Fruit fly (Drosophila melanogaster): Measurements from ENCODE around the gene escl.

Gene escl

dm6 chr2L:12002922-12003791, 12.4 kb downstream of the escl start (continued):
- TF ChIP-seq caup (GFP tag; optimal IDR thresholded peaks at IDR 0.05; ENCODE audit: severe bottlenecking) (no peak), lmd (GFP tag; IDR thresholded peaks at IDR 0.05) (no peak), Sin3A (optimal IDR thresholded peaks at IDR 0.05) (no peak), Sry-β (GFP tag; optimal IDR thresholded peaks at IDR 0.05) (no peak), CG14667 (GFP tag; IDR thresholded peaks at IDR 0.05) (no peak), wdn (GFP tag; IDR thresholded peaks at IDR 0.05) (no peak), MBD-R2 (GFP tag; IDR thresholded peaks at IDR 0.05) (no peak), CG12942 (GFP tag; optimal IDR thresholded peaks at IDR 0.05) (no peak), Abd-B (GFP tag; optimal IDR thresholded peaks at IDR 0.05) (no peak), CG9817 (tag; optimal IDR thresholded peaks at IDR 0.05) (peak; percentile 11), TFAM (GFP tag; optimal IDR thresholded peaks at IDR 0.05) (no peak), sens-2 (GFP tag; IDR thresholded peaks at IDR 0.05) (no peak), zen2 (GFP tag; IDR thresholded peaks at IDR 0.05; ENCODE audit: partially characterized antibody) (no peak), Lpt (GFP tag; optimal IDR thresholded peaks at IDR 0.05) (no peak), CG6654 (GFP tag; optimal IDR thresholded peaks at IDR 0.05) (no peak), Blimp-1 (GFP tag; optimal IDR thresholded peaks at IDR 0.05) (no peak), CG1233 (GFP tag; optimal IDR thresholded peaks at IDR 0.05) (peak; percentile 27), ranshi (GFP tag; IDR thresholded peaks at IDR 0.05) (no peak), CG9437 (GFP tag; optimal IDR thresholded peaks at IDR 0.05) (peak; percentile 32), bbx (GFP tag; IDR thresholded peaks at IDR 0.05; ENCODE audit: partially characterized antibody) (no peak), run (tag; optimal IDR thresholded peaks at IDR 0.05) (peak; percentile 28), BtbVII (GFP tag; optimal IDR thresholded peaks at IDR 0.05) (no peak), ara (GFP tag; IDR thresholded peaks at IDR 0.05) (no peak), CG10431 (GFP tag; optimal IDR thresholded peaks at IDR 0.05) (peak; percentile 97), Hr51 (GFP tag; optimal IDR thresholded peaks at IDR 0.05) (peak in 1 of 2 experiments; percentile 51), CG2875 (GFP tag; optimal IDR thresholded peaks at IDR 0.05) (no peak), CG10209 (GFP tag; optimal IDR thresholded peaks at IDR 0.05) (peak; percentile 39), al (GFP tag; IDR thresholded peaks at IDR 0.05) (no peak), cg (GFP tag; optimal IDR thresholded peaks at IDR 0.05) (no peak), CG10959 (GFP tag; IDR thresholded peaks at IDR 0.05) (no peak), Ravus (GFP tag; IDR thresholded peaks at IDR 0.05) (no peak), dati (GFP tag; IDR thresholded peaks at IDR 0.05) (no peak), ind (GFP tag; optimal IDR thresholded peaks at IDR 0.05) (peak; percentile 36), bigmax (GFP tag; optimal IDR thresholded peaks at IDR 0.05) (no peak), CG6254 (GFP tag; optimal IDR thresholded peaks at IDR 0.05) (peak; percentile 30), kni (GFP tag; optimal IDR thresholded peaks at IDR 0.05) (peak; percentile 99), GATAe (GFP tag; conservative IDR thresholded peaks at IDR 0.05) (no peak), CG3281 (GFP tag; optimal IDR thresholded peaks at IDR 0.05) (peak; percentile 27), ap (GFP tag; IDR thresholded peaks at IDR 0.05) (no peak), H2.0 (GFP tag; IDR thresholded peaks at IDR 0.05) (no peak), CG6765 (GFP tag; optimal IDR thresholded peaks at IDR 0.05) (peak; percentile 15), pho (GFP tag; optimal IDR thresholded peaks at IDR 0.05) (peak; percentile 41), vnd (GFP tag; IDR thresholded peaks at IDR 0.05; ENCODE audit: partially characterized antibody) (no peak), pzg (GFP tag; optimal IDR thresholded peaks at IDR 0.05) (peak; percentile 25), ase (GFP tag; IDR thresholded peaks at IDR 0.05) (no peak), CG14014 (GFP tag; IDR thresholded peaks at IDR 0.05) (no peak), HmgD (GFP tag; optimal IDR thresholded peaks at IDR 0.05) (peak; percentile 11), CG12659 (GFP tag; optimal IDR thresholded peaks at IDR 0.05) (peak; percentile 44), mld (GFP tag; IDR thresholded peaks at IDR 0.05; ENCODE audit: partially characterized antibody) (no peak)

Data from whole organism, embryonic.